Worm (Caenorhabditis elegans): ENCODE measurements around the gene mltn-12.

The mltn-12 gene

ce11 chrIV:9043224-9043623 is 50.3 kb downstream of the mltn-12 start, which contains the start of gene Y73F4A.2:
Gene Y73F4A.2, minus strand, starts transcription at chrIV:9043347.
- TF ChIP-seq tbx-8 (GFP tag; optimal IDR thresholded peaks at IDR 0.05) (no peak), elt-3 (tag; optimal IDR thresholded peaks at IDR 0.05) (no peak), ceh-83 (GFP tag; optimal IDR thresholded peaks at IDR 0.05) (no peak), nhr-2 (tag; optimal IDR thresholded peaks at IDR 0.05) (no peak), nhr-237 (tag; optimal IDR thresholded peaks at IDR 0.05) (no peak), sem-2 (GFP tag; optimal IDR thresholded peaks at IDR 0.05) (no peak), ztf-11 (tag; optimal IDR thresholded peaks at IDR 0.05) (no peak), lin-13 (tag; optimal IDR thresholded peaks at IDR 0.05) (no peak), mab-5 (tag; optimal IDR thresholded peaks at IDR 0.05) (no peak), unc-39 (tag; optimal IDR thresholded peaks at IDR 0.05) (no peak), ham-2 (GFP tag; optimal IDR thresholded peaks at IDR 0.05) (no peak), M03D4.4 (tag; optimal IDR thresholded peaks at IDR 0.05) (no peak), lsy-2 (tag; optimal IDR thresholded peaks at IDR 0.05) (no peak), flh-1 (GFP tag; optimal IDR thresholded peaks at IDR 0.05) (no peak), cnd-1 (tag; optimal IDR thresholded peaks at IDR 0.05) (no peak)

- no peak for TF ChIP-seq ztf-11 (tag; optimal IDR thresholded peaks at IDR 0.05)
These were observed 52.4 kb downstream of the mltn-12 start, which contains the start of gene Y73F4A.1 for ce11 chrIV:9045252-9045651. Gene Y73F4A.1, minus strand, starts transcription at chrIV:9045352.

All from whole organism, mixed stage, embryonic.